Fruit fly (Drosophila melanogaster): ENCODE results near the gene CG11927.

The CG11927 gene

DNA sequence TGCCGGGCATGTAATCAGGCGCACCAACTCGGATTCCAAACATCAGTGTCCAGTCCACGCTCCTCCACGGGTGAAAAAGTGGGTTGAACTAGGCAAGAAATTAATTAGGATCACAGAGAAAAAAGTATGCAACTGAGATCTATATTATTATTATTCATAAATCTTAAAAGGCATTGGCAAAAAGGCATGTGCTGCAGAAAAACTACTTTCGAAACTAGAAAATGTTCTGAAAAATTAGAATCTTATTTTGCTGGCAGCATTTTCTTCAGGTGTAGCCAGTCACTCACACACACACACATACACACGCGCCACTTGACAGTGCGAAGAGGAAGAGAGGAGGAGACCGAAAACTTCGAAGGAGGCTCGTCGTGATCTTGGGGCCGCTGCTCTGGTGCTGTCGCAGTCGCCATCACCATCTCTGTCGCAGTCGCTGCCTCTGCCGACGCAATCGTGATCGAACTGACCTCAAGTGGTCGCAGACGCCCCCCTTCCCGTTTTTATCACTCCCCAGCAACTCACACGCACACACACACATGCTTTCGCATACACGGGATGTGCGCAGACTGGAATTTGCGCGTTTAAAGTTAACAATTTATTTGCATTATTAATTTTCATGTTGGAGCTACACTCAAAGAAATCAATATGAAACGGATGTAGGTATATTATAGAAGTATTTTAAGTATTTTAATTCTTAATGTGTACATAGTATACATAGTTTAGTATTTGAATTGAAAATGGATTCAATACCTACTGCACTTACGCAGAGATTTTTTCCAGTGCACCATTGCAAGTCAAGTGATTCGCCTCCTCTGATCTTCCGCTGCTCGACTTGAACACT lies 40.0 kb downstream of the CG11927 start (continued):
- TF ChIP-seq klu (GFP tag; IDR thresholded peaks at IDR 0.05) (peak; percentile 44), corto (GFP tag; optimal IDR thresholded peaks at IDR 0.05) (peak; percentile 87), ssp (GFP tag; IDR thresholded peaks at IDR 0.05) (peak; percentile 24), CG12219 (GFP tag; optimal IDR thresholded peaks at IDR 0.05) (no peak), CG3726 (GFP tag; IDR thresholded peaks at IDR 0.05) (0 out of 3 replicates have a peak, but pooled peaks have one; percentile 34), E2f2 (GFP tag; IDR thresholded peaks at IDR 0.05) (no peak), CG2129 (GFP tag; IDR thresholded peaks at IDR 0.05; ENCODE audit: partially characterized antibody) (no peak), cato (GFP tag; optimal IDR thresholded peaks at IDR 0.05; ENCODE audit: borderline replicate concordance) (peak; percentile 14), esg (GFP tag; conservative IDR thresholded peaks at IDR 0.05) (peak; percentile 69), fd3F (GFP tag; optimal IDR thresholded peaks at IDR 0.05) (peak; percentile 39), caup (GFP tag; optimal IDR thresholded peaks at IDR 0.05; ENCODE audit: severe bottlenecking) (no peak), wor (GFP tag; IDR thresholded peaks at IDR 0.05) (peak; percentile 32), Nf-YC (tag; optimal IDR thresholded peaks at IDR 0.05) (peak; percentile 4), Hr3 (GFP tag; optimal IDR thresholded peaks at IDR 0.05) (peak; percentile 25), CG3847 (GFP tag; IDR thresholded peaks at IDR 0.05) (peak; percentile 56), grn (GFP tag; optimal IDR thresholded peaks at IDR 0.05) (no peak), sna (GFP tag; IDR thresholded peaks at IDR 0.05; ENCODE audit: partially characterized antibody) (no peak), CG15479 (GFP tag; optimal IDR thresholded peaks at IDR 0.05) (peak; percentile 19), Abd-B (GFP tag; optimal IDR thresholded peaks at IDR 0.05) (peak; percentile 42), CG7987 (GFP tag; optimal IDR thresholded peaks at IDR 0.05) (no peak), da (GFP tag; optimal IDR thresholded peaks at IDR 0.05) (no peak), CG11723 (GFP tag; optimal IDR thresholded peaks at IDR 0.05) (peak; percentile 19), vnd (GFP tag; IDR thresholded peaks at IDR 0.05; ENCODE audit: partially characterized antibody) (no peak), zf30C (GFP tag; optimal IDR thresholded peaks at IDR 0.05) (peak; percentile 65), scrt (GFP tag; optimal IDR thresholded peaks at IDR 0.05) (peak; percentile 8), sim (GFP tag; IDR thresholded peaks at IDR 0.05) (no peak), hb (GFP tag; IDR thresholded peaks at IDR 0.05; ENCODE audit: partially characterized antibody) (no peak), schlank (tag; optimal IDR thresholded peaks at IDR 0.05) (no peak), CG16813 (GFP tag; IDR thresholded peaks at IDR 0.05; ENCODE audit: partially characterized antibody) (no peak), psq (GFP tag; optimal IDR thresholded peaks at IDR 0.05) (no peak), stc (GFP tag; IDR thresholded peaks at IDR 0.05) (peak; percentile 80), z (GFP tag; IDR thresholded peaks at IDR 0.05) (0 out of 3 replicates have a peak, but pooled peaks have one; percentile 28), Bdp1 (GFP tag; optimal IDR thresholded peaks at IDR 0.05) (no peak), CG5245 (GFP tag; optimal IDR thresholded peaks at IDR 0.05) (peak; percentile 47), danr (GFP tag; IDR thresholded peaks at IDR 0.05) (peak; percentile 59), CG4730 (GFP tag; IDR thresholded peaks at IDR 0.05) (peak; percentile 59), tna (GFP tag; IDR thresholded peaks at IDR 0.05; ENCODE audit: partially characterized antibody) (no peak), CG30403 (GFP tag; optimal IDR thresholded peaks at IDR 0.05) (peak; percentile 17), CG2116 (GFP tag; optimal IDR thresholded peaks at IDR 0.05) (no peak), Lpt (GFP tag; optimal IDR thresholded peaks at IDR 0.05) (no peak), en (GFP tag; optimal IDR thresholded peaks at IDR 0.05) (no peak), Spps (tag; optimal IDR thresholded peaks at IDR 0.05) (no peak), gsb (GFP tag; IDR thresholded peaks at IDR 0.05) (no peak; the same call in 1 of the 2 replicates), NfI (GFP tag; optimal IDR thresholded peaks at IDR 0.05) (peak; percentile 44), fu2 (GFP tag; optimal IDR thresholded peaks at IDR 0.05) (no peak), Camta (GFP tag; optimal IDR thresholded peaks at IDR 0.05) (peak; percentile 27), B-H2 (GFP tag; optimal IDR thresholded peaks at IDR 0.05) (no peak), bcd (GFP tag; optimal IDR thresholded peaks at IDR 0.05) (peak; percentile 44), luna (GFP tag; optimal IDR thresholded peaks at IDR 0.05) (no peak)
